Worm (Caenorhabditis elegans) whole organism, mixed stage, embryonic: ENCODE results near the gene ZC13.10.

ENCODE experiments used
- M03D4.4 ChIP-seq: sonication (generic microtip); optimal IDR thresholded peaks from 2 replicates; lab custom pipeline; 2017; ENCODE audit warnings: mild to moderate bottlenecking, missing genetic modification characterization, missing compliant biosample characterization
- bed-3 ChIP-seq: fragments of 200-800 bp; sonication (Bioruptor generic); optimal IDR thresholded peaks from 3 replicates; lab custom pipeline; 2018; ENCODE audit warnings: mild to moderate bottlenecking, missing genetic modification characterization, moderate library complexity, missing compliant biosample characterization
- blmp-1 ChIP-seq: fragments of 150-350 bp; optimal IDR thresholded peaks from 2 replicates; lab custom pipeline; 2014; ENCODE audit warnings: missing biosample characterization, missing genetic modification characterization
- ceh-39 ChIP-seq: fragments of 150-350 bp; optimal IDR thresholded peaks from 2 replicates; lab custom pipeline; 2014; ENCODE audit warnings: missing biosample characterization, missing genetic modification characterization
- ceh-43 ChIP-seq: fragments of 200-800 bp; sonication (Bioruptor generic); optimal IDR thresholded peaks from 2 replicates; lab custom pipeline; 2018; ENCODE audit warnings: mild to moderate bottlenecking, missing genetic modification characterization, moderate library complexity, missing compliant biosample characterization
- ces-1 ChIP-seq: fragments of 150-350 bp; optimal IDR thresholded peaks from 2 replicates; lab custom pipeline; 2014; ENCODE audit warnings: missing biosample characterization, missing genetic modification reagents, missing genetic modification characterization
- drap-1 ChIP-seq: fragments of 200-800 bp; sonication (Bioruptor generic); optimal IDR thresholded peaks from 3 replicates; lab custom pipeline; 2018; ENCODE audit warnings: mild to moderate bottlenecking, missing genetic modification characterization, missing compliant biosample characterization
- elt-1 ChIP-seq: sonication (generic microtip); optimal IDR thresholded peaks from 2 replicates; lab custom pipeline; 2017; ENCODE audit warnings: missing genetic modification characterization, mild to moderate bottlenecking, missing compliant biosample characterization, antibody characterized with exemption, moderate library complexity, borderline replicate concordance; ENCODE audit not compliant: insufficient read depth
- elt-3 ChIP-seq: fragments of 150-350 bp; optimal IDR thresholded peaks from 2 replicates; lab custom pipeline; 2014; ENCODE audit warnings: missing biosample characterization, missing genetic modification characterization
- flh-1 ChIP-seq: fragments of 200-800 bp; sonication (Bioruptor generic); optimal IDR thresholded peaks from 2 replicates; lab custom pipeline; 2018; ENCODE audit warnings: mild to moderate bottlenecking, missing genetic modification characterization, moderate library complexity, missing compliant biosample characterization
- ham-2 ChIP-seq: fragments of 200-800 bp; sonication (Bioruptor generic); optimal IDR thresholded peaks from 2 replicates; lab custom pipeline; 2018; ENCODE audit warnings: mild to moderate bottlenecking, missing genetic modification characterization, missing compliant biosample characterization
- hlh-1 ChIP-seq: fragments of 150-350 bp; optimal IDR thresholded peaks from 2 replicates; lab custom pipeline; 2014; ENCODE audit warnings: missing biosample characterization, missing genetic modification reagents, missing genetic modification characterization
- lin-13 ChIP-seq: fragments of 150-350 bp; optimal IDR thresholded peaks from 2 replicates; lab custom pipeline; 2014; ENCODE audit warnings: missing biosample characterization, missing genetic modification characterization
- lin-32 ChIP-seq: fragments of 200-800 bp; sonication (Bioruptor generic); optimal IDR thresholded peaks from 2 replicates; lab custom pipeline; 2018; ENCODE audit warnings: mild to moderate bottlenecking, missing genetic modification characterization, missing compliant biosample characterization
- lsy-2 ChIP-seq: fragments of 150-350 bp; optimal IDR thresholded peaks from 2 replicates; lab custom pipeline; 2014; ENCODE audit warnings: missing biosample characterization, missing genetic modification characterization
- mab-5 ChIP-seq: fragments of 150-350 bp; optimal IDR thresholded peaks from 2 replicates; lab custom pipeline; 2014; ENCODE audit warnings: missing biosample characterization, missing genetic modification characterization
- mep-1 ChIP-seq: fragments of 150-350 bp; optimal IDR thresholded peaks from 2 replicates; lab custom pipeline; 2017; ENCODE audit warnings: missing biosample characterization, missing genetic modification reagents, missing genetic modification characterization, inconsistent platforms
- mls-2 ChIP-seq: sonication (generic microtip); optimal IDR thresholded peaks from 2 replicates; lab custom pipeline; 2016; ENCODE audit warnings: mild to moderate bottlenecking, missing genetic modification characterization, moderate library complexity, missing compliant biosample characterization
- nhr-12 ChIP-seq: fragments of 150-350 bp; optimal IDR thresholded peaks from 2 replicates; lab custom pipeline; 2014; ENCODE audit warnings: missing biosample characterization, missing genetic modification characterization
- nhr-2 ChIP-seq: fragments of 150-350 bp; optimal IDR thresholded peaks from 2 replicates; lab custom pipeline; 2014; ENCODE audit warnings: missing biosample characterization, missing genetic modification characterization
- nhr-237 ChIP-seq: fragments of 150-350 bp; optimal IDR thresholded peaks from 2 replicates; lab custom pipeline; 2014; ENCODE audit warnings: missing biosample characterization, missing genetic modification characterization
- nhr-28 ChIP-seq: fragments of 150-350 bp; optimal IDR thresholded peaks from 2 replicates; lab custom pipeline; 2014; ENCODE audit warnings: missing biosample characterization, missing genetic modification characterization
- nhr-76 ChIP-seq: sonication (generic microtip); optimal IDR thresholded peaks from 2 replicates; lab custom pipeline; 2017; ENCODE audit warnings: missing biosample characterization, missing genetic modification characterization
- pha-4 ChIP-seq: fragments of 150-350 bp; optimal IDR thresholded peaks from 2 replicates; lab custom pipeline; 2018; ENCODE audit warnings: missing biosample characterization, missing genetic modification reagents, missing genetic modification characterization
- snpc-4 ChIP-seq: fragments of 150-350 bp; optimal IDR thresholded peaks from 2 replicates; lab custom pipeline; 2014; ENCODE audit warnings: missing biosample characterization, missing genetic modification characterization
- sptf-1 ChIP-seq: sonication (generic microtip); optimal IDR thresholded peaks from 2 replicates; lab custom pipeline; 2017; ENCODE audit warnings: mild to moderate bottlenecking, missing genetic modification characterization, moderate library complexity, missing compliant biosample characterization
- unc-120 ChIP-seq: sonication (generic microtip); optimal IDR thresholded peaks from 2 replicates; lab custom pipeline; 2017; ENCODE audit warnings: missing genetic modification characterization, missing compliant biosample characterization; ENCODE audit not compliant: poor library complexity, severe bottlenecking
- unc-62 ChIP-seq: fragments of 150-350 bp; optimal IDR thresholded peaks from 2 replicates; lab custom pipeline; 2014; ENCODE audit warnings: missing biosample characterization, missing genetic modification reagents, missing genetic modification characterization
- zip-8 ChIP-seq: fragments of 150-350 bp; optimal IDR thresholded peaks from 2 replicates; lab custom pipeline; 2014; ENCODE audit warnings: missing biosample characterization, missing genetic modification characterization
- ztf-11 ChIP-seq: fragments of 150-350 bp; optimal IDR thresholded peaks from 2 replicates; lab custom pipeline; 2014; ENCODE audit warnings: missing biosample characterization, missing genetic modification characterization

Gene ZC13.10

ce11 chrX:948783-949182 is 46.4 kb upstream of the ZC13.10 start, which contains the start of gene sms-2:
TSS of gene sms-2 (minus strand) at chrX:948883.
- TF ChIP-seq elt-1 (tag; lab: Kevin White, UChicago) = no peak
- TF ChIP-seq pha-4 = no peak

ce11 chrX:947885-948284 is 45.5 kb upstream of the ZC13.10 start:
- TF ChIP-seq flh-1 (no peak), lin-13 (tag; lab: Kevin White, UChicago) (no peak), nhr-76 (tag; lab: Kevin White, UChicago) (no peak), bed-3 (GFP tag; lab: Kevin White, UChicago) (no peak), ceh-43 (GFP tag; lab: Kevin White, UChicago) (no peak), ham-2 (no peak), nhr-28 (tag; lab: Kevin White, UChicago) (no peak), M03D4.4 (tag; lab: Kevin White, UChicago) (no peak), lsy-2 (tag; lab: Kevin White, UChicago) (no peak), mab-5 (tag; lab: Kevin White, UChicago) (no peak), nhr-237 (tag; lab: Kevin White, UChicago) (no peak), mep-1 (tag; lab: Kevin White, UChicago) (no peak), drap-1 (GFP tag; lab: Kevin White, UChicago) (no peak), sptf-1 (tag; lab: Kevin White, UChicago) (no peak), mls-2 (tag; lab: Kevin White, UChicago) (no peak)
- TF ChIP-seq, all 35 proteins: peak for 0

ce11 chrX:945669-946068 is 43.3 kb upstream of the ZC13.10 start:
- no peak for TF ChIP-seq sptf-1 (tag; lab: Kevin White, UChicago)
- no peak for TF ChIP-seq ces-1 (GFP tag; lab: Kevin White, UChicago)
- TF ChIP-seq blmp-1 (tag; lab: Kevin White, UChicago) = no peak
- no peak for TF ChIP-seq mab-5 (tag; lab: Kevin White, UChicago)
- no peak for TF ChIP-seq unc-120 (tag; lab: Kevin White, UChicago)
- no peak for TF ChIP-seq ceh-39 (tag; lab: Kevin White, UChicago)
- TF ChIP-seq zip-8 (tag; lab: Kevin White, UChicago) = no peak
- TF ChIP-seq pha-4 = no peak
- no peak for TF ChIP-seq lsy-2 (tag; lab: Kevin White, UChicago)
- TF ChIP-seq nhr-2 = no peak
- no peak for TF ChIP-seq snpc-4 (tag; lab: Kevin White, UChicago)
- TF ChIP-seq lin-32 (GFP tag; lab: Kevin White, UChicago) = no peak
- no peak for TF ChIP-seq unc-62 (GFP tag; lab: Kevin White, UChicago)
- TF ChIP-seq lin-13 (tag; lab: Kevin White, UChicago) = no peak

- TF ChIP-seq pha-4 = no peak
- TF ChIP-seq elt-3 (tag; lab: Kevin White, UChicago) = no peak
- no peak for TF ChIP-seq mls-2 (tag; lab: Kevin White, UChicago)
- no peak for TF ChIP-seq mab-5 (tag; lab: Kevin White, UChicago)
- TF ChIP-seq ceh-39 (tag; lab: Kevin White, UChicago) = no peak
- TF ChIP-seq sptf-1 (tag; lab: Kevin White, UChicago) = no peak
These were observed 36.0 kb upstream of the ZC13.10 start, which contains the start of gene F53H8.3 for ce11 chrX:938269-938883. TSS of gene F53H8.3 (plus strand) at chrX:938543.

- TF ChIP-seq ceh-39 (tag; lab: Kevin White, UChicago) (no peak), lin-13 (tag; lab: Kevin White, UChicago) (no peak), lsy-2 (tag; lab: Kevin White, UChicago) (no peak)
These were observed 33.6 kb upstream of the ZC13.10 start for ce11 chrX:936013-936412.

- no peak for TF ChIP-seq snpc-4 (tag; lab: Kevin White, UChicago)
- no peak for TF ChIP-seq M03D4.4 (tag; lab: Kevin White, UChicago)
- no peak for TF ChIP-seq hlh-1 (tag; lab: Kevin White, UChicago)
- TF ChIP-seq nhr-28 (tag; lab: Kevin White, UChicago) = no peak
- no peak for TF ChIP-seq lin-13 (tag; lab: Kevin White, UChicago)
- no peak for TF ChIP-seq nhr-12 (tag; lab: Kevin White, UChicago)
- no peak for TF ChIP-seq mep-1 (tag; lab: Kevin White, UChicago)
- no peak for TF ChIP-seq pha-4
- TF ChIP-seq zip-8 (tag; lab: Kevin White, UChicago) = no peak
- TF ChIP-seq mab-5 (tag; lab: Kevin White, UChicago) = no peak
- no peak for TF ChIP-seq ztf-11
- no peak for TF ChIP-seq drap-1 (GFP tag; lab: Kevin White, UChicago)
- no peak for TF ChIP-seq unc-62 (GFP tag; lab: Kevin White, UChicago)
- no peak for TF ChIP-seq ceh-43 (GFP tag; lab: Kevin White, UChicago)
These were observed 31.1 kb upstream of the ZC13.10 start, which contains the start of gene F35H12.1 for ce11 chrX:933504-933903. TSS of gene F35H12.1 (plus strand) at chrX:933804.
